Worm (Caenorhabditis elegans) whole organism, early embryonic: ENCODE measurements around the gene T25D1.3.

Experiments used
- ama-1 ChIP-seq: fragments of 150-350 bp; optimal IDR thresholded peaks from 2 replicates; lab custom pipeline; 2014
- ets-7 ChIP-seq: sonication (generic microtip); optimal IDR thresholded peaks from 2 replicates; lab custom pipeline; 2016; ENCODE audit warnings: missing genotype, missing genetic modification characterization, missing compliant biosample characterization
- hmbx-1 ChIP-seq: sonication (generic microtip); optimal IDR thresholded peaks from 2 replicates; lab custom pipeline; 2016; ENCODE audit warnings: mild to moderate bottlenecking, missing genetic modification characterization, missing compliant biosample characterization
- tbx-11 ChIP-seq: fragments of 200-800 bp; sonication (Bioruptor generic); IDR thresholded peaks from 2 replicates; pipeline ENCODE4 v1.3.6; 2022; ENCODE audit warnings: missing genetic modification characterization, missing compliant biosample characterization

DNA sequence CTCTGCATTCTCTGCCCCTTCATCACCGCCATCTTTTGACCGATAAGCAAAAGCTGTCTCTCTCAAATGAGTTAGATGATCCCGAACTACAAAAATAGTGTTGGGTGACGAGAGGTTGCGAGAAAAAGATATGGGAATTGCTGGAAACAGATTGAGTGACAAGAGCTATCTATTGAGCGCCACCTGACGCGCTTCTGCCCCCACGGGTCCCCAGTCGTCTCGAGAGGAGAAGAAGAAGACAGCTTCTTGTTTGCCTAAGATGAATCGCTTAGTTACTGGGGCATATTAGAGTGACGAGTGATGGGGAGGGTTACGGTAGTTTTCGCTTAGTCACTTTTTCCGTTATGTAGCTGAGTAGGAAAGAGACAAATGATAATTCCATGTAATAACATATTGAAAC is 29.1 kb downstream of the T25D1.3 start:
- TF ChIP-seq ama-1 (no peak), tbx-11 (GFP tag; lab: Robert Waterston, UW) (no peak), ets-7 (tag; lab: Kevin White, UChicago) (no peak), hmbx-1 (tag; lab: Kevin White, UChicago) (no peak)
